Worm (Caenorhabditis elegans): ENCODE measurements around the gene oac-20.

- no peak for TF ChIP-seq W03F9.2 (tag; optimal IDR thresholded peaks at IDR 0.05)
- no peak for TF ChIP-seq him-1 (tag; optimal IDR thresholded peaks at IDR 0.05)
- no peak for TF ChIP-seq dao-5 (tag; optimal IDR thresholded peaks at IDR 0.05)
These were observed 19.1 kb upstream of the oac-20 start for ce11 chrV:15959456-15959855.
